Worm (Caenorhabditis elegans) whole organism, early embryonic: Measurements from ENCODE around the gene paa-1.

Source experiments
- B0310.2 ChIP-seq: sonication (generic microtip); optimal IDR thresholded peaks from 2 replicates; lab custom pipeline; 2016; ENCODE audit warnings: mild to moderate bottlenecking, missing genetic modification characterization, missing compliant biosample characterization
- F13C5.2 ChIP-seq: sonication (generic microtip); optimal IDR thresholded peaks from 2 replicates; lab custom pipeline; 2017; ENCODE audit warnings: mild to moderate bottlenecking, missing genetic modification characterization, inconsistent platforms, missing compliant biosample characterization
- aly-1 ChIP-seq: sonication (generic microtip); optimal IDR thresholded peaks from 2 replicates; lab custom pipeline; 2016; ENCODE audit warnings: missing genetic modification characterization, missing compliant biosample characterization
- ama-1 ChIP-seq: fragments of 150-350 bp; optimal IDR thresholded peaks from 2 replicates; lab custom pipeline; 2014
- ceh-13 ChIP-seq: fragments of 200-800 bp; sonication (Bioruptor generic); optimal IDR thresholded peaks from 2 replicates; lab custom pipeline; 2018; ENCODE audit warnings: mild to moderate bottlenecking, missing genetic modification characterization, missing compliant biosample characterization
- ceh-36 ChIP-seq: sonication (generic microtip); optimal IDR thresholded peaks from 2 replicates; lab custom pipeline; 2016; ENCODE audit warnings: missing genetic modification characterization, inconsistent platforms, missing compliant biosample characterization
- ets-7 ChIP-seq: sonication (generic microtip); optimal IDR thresholded peaks from 2 replicates; lab custom pipeline; 2016; ENCODE audit warnings: missing genotype, missing genetic modification characterization, missing compliant biosample characterization
- flt-1 ChIP-seq: fragments of 200-800 bp; sonication (Bioruptor generic); IDR thresholded peaks from 2 replicates; pipeline ENCODE4 v1.3.6; 2022; ENCODE audit warnings: missing genetic modification characterization, missing compliant biosample characterization
- hmbx-1 ChIP-seq: sonication (generic microtip); optimal IDR thresholded peaks from 2 replicates; lab custom pipeline; 2016; ENCODE audit warnings: mild to moderate bottlenecking, missing genetic modification characterization, missing compliant biosample characterization
- hmg-4 ChIP-seq: fragments of 200-800 bp; sonication (Bioruptor generic); optimal IDR thresholded peaks from 2 replicates; lab custom pipeline; 2018; ENCODE audit warnings: mild to moderate bottlenecking, missing genetic modification characterization, missing compliant biosample characterization
- hnd-1 ChIP-seq: sonication (generic microtip); optimal IDR thresholded peaks from 2 replicates; lab custom pipeline; 2016; ENCODE audit warnings: missing genetic modification characterization, missing compliant biosample characterization
- pes-1 ChIP-seq: fragments of 200-800 bp; sonication (Bioruptor generic); IDR thresholded peaks from 2 replicates; pipeline ENCODE4 v1.3.6; 2022; ENCODE audit warnings: missing genetic modification reagents, missing genetic modification characterization, missing compliant biosample characterization
- scrt-1 ChIP-seq: fragments of 200-800 bp; sonication (Bioruptor generic); IDR thresholded peaks from 2 replicates; pipeline ENCODE4 v1.3.6; 2022; ENCODE audit warnings: missing genetic modification characterization, missing compliant biosample characterization
- sea-1 ChIP-seq: fragments of 200-800 bp; sonication (Bioruptor generic); conservative IDR thresholded peaks from 2 replicates; pipeline ENCODE4 v1.3.6; 2022; ENCODE audit warnings: missing genetic modification characterization, missing compliant biosample characterization
- tbx-11 ChIP-seq: fragments of 200-800 bp; sonication (Bioruptor generic); IDR thresholded peaks from 2 replicates; pipeline ENCODE4 v1.3.6; 2022; ENCODE audit warnings: missing genetic modification characterization, missing compliant biosample characterization
- tbx-37 ChIP-seq: fragments of 200-800 bp; sonication (Bioruptor generic); conservative IDR thresholded peaks from 2 replicates; pipeline ENCODE4 v1.3.6; 2022; ENCODE audit warnings: missing genetic modification reagents, missing genetic modification characterization, missing compliant biosample characterization
- tra-4 ChIP-seq: sonication (generic microtip); optimal IDR thresholded peaks from 2 replicates; lab custom pipeline; 2017; ENCODE audit warnings: missing genetic modification characterization, missing compliant biosample characterization

Gene paa-1

ce11 chrIII:5487087-5487603 is 36.6 kb downstream of the paa-1 start, which contains the start of gene osg-1:
Gene osg-1 (plus strand): TSS chrIII:5487553.
- TF ChIP-seq ama-1 (lab: Kevin White, UChicago) (no peak), F13C5.2 (tag; lab: Kevin White, UChicago) (no peak), scrt-1 (GFP tag; lab: Robert Waterston, UW) (no peak), hnd-1 (tag; lab: Kevin White, UChicago) (no peak), ceh-13 (no peak), tbx-37 (GFP tag; lab: Robert Waterston, UW) (no peak), pes-1 (no peak), flt-1 (GFP tag; lab: Robert Waterston, UW) (no peak), tra-4 (tag; lab: Kevin White, UChicago) (no peak), B0310.2 (tag; lab: Kevin White, UChicago) (no peak), ets-7 (tag; lab: Kevin White, UChicago) (no peak), sea-1 (GFP tag; lab: Robert Waterston, UW) (no peak), hmbx-1 (tag; lab: Kevin White, UChicago) (no peak)

DNA sequence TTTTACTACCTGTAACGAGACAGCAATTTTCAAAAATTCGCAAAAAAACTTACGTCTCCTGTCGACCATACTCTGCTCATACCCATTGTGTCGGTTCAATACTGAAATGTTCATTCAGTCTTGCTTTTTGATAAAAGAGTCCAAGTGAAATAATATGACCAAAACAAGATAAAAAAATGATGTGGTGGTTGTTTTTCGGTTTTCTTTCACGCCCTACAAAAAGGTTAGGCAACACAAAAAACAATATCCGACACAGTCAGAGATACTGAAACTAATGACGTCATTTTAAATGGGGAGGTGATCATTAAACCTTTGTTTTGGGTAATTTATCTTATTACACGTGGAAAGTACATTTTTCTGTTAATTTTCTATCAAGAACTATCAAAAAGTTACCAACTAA is 44.6 kb downstream of the paa-1 start, which contains the start of gene R02F2.8:
R02F2.8 (minus strand) TSS at position 101 of the 400 bp plus-strand sequence.
- TF ChIP-seq tbx-11 (GFP tag; lab: Robert Waterston, UW): no peak
- TF ChIP-seq ceh-13: no peak
- no peak for TF ChIP-seq F13C5.2 (tag; lab: Kevin White, UChicago)
- no peak for TF ChIP-seq aly-1 (tag; lab: Kevin White, UChicago)
- TF ChIP-seq hmbx-1 (tag; lab: Kevin White, UChicago): no peak
- no peak for TF ChIP-seq ceh-36 (tag; lab: Kevin White, UChicago)
- TF ChIP-seq flt-1 (GFP tag; lab: Robert Waterston, UW): no peak
- no peak for TF ChIP-seq scrt-1 (GFP tag; lab: Robert Waterston, UW)
- no peak for TF ChIP-seq ets-7 (tag; lab: Kevin White, UChicago)

DNA sequence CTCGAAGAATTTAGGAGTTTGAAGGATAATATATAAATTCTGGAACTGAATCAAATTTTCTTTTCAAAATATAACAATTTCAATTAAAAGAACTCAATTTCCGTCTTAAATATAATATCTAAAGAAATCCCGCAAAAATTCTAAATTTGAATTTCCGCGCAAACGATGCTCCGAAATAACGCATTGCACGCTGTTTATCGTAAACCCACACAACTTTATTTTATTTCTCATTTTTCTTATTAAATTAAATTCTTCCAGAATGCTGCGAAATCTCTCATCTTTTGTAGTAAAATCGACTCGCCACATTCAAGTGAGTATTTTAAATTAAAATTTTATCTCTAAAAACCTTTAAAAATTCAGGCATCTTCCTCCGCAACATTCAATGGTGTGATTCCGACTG is 48.4 kb downstream of the paa-1 start, which contains the start of gene R02F2.9:
R02F2.9 (plus strand) TSS at position 218 of the 400 bp plus-strand sequence.
- TF ChIP-seq hmbx-1 (tag; lab: Kevin White, UChicago) (no peak), F13C5.2 (tag; lab: Kevin White, UChicago) (peak; percentile 36), sea-1 (GFP tag; lab: Robert Waterston, UW) (no peak), hnd-1 (tag; lab: Kevin White, UChicago) (no peak)

- TF ChIP-seq sea-1 (GFP tag; lab: Robert Waterston, UW): no peak
- TF ChIP-seq hmg-4 (GFP tag; lab: Kevin White, UChicago): no peak
- no peak for TF ChIP-seq pes-1
- TF ChIP-seq flt-1 (GFP tag; lab: Robert Waterston, UW): no peak
- no peak for TF ChIP-seq F13C5.2 (tag; lab: Kevin White, UChicago)
- TF ChIP-seq hmbx-1 (tag; lab: Kevin White, UChicago): no peak
- TF ChIP-seq ceh-36 (tag; lab: Kevin White, UChicago): no peak
- TF ChIP-seq ets-7 (tag; lab: Kevin White, UChicago): no peak
- no peak for TF ChIP-seq tbx-37 (GFP tag; lab: Robert Waterston, UW)
- no peak for TF ChIP-seq ceh-13
- TF ChIP-seq scrt-1 (GFP tag; lab: Robert Waterston, UW): no peak
- no peak for TF ChIP-seq aly-1 (tag; lab: Kevin White, UChicago)
- no peak for TF ChIP-seq tra-4 (tag; lab: Kevin White, UChicago)
- no peak for TF ChIP-seq hnd-1 (tag; lab: Kevin White, UChicago)
- TF ChIP-seq tbx-11 (GFP tag; lab: Robert Waterston, UW): no peak
- no peak for TF ChIP-seq B0310.2 (tag; lab: Kevin White, UChicago)
- no peak for TF ChIP-seq ama-1 (lab: Kevin White, UChicago)
Observed at ce11 chrIII:5499942-5500341, 49.4 kb downstream of the paa-1 start.

- TF ChIP-seq tra-4 (tag; lab: Kevin White, UChicago) (no peak), aly-1 (tag; lab: Kevin White, UChicago) (no peak), B0310.2 (tag; lab: Kevin White, UChicago) (no peak), pes-1 (no peak), ceh-13 (no peak), ceh-36 (tag; lab: Kevin White, UChicago) (no peak), ets-7 (tag; lab: Kevin White, UChicago) (no peak), ama-1 (lab: Kevin White, UChicago) (no peak), scrt-1 (GFP tag; lab: Robert Waterston, UW) (no peak), tbx-11 (GFP tag; lab: Robert Waterston, UW) (no peak), hnd-1 (tag; lab: Kevin White, UChicago) (no peak), flt-1 (GFP tag; lab: Robert Waterston, UW) (no peak)
Observed at ce11 chrIII:5500732-5501131, 50.2 kb downstream of the paa-1 start.

- TF ChIP-seq tbx-37 (GFP tag; lab: Robert Waterston, UW) (no peak), hmg-4 (GFP tag; lab: Kevin White, UChicago) (no peak), ceh-36 (tag; lab: Kevin White, UChicago) (no peak), pes-1 (no peak), scrt-1 (GFP tag; lab: Robert Waterston, UW) (no peak), aly-1 (tag; lab: Kevin White, UChicago) (no peak), B0310.2 (tag; lab: Kevin White, UChicago) (no peak), ceh-13 (no peak), hmbx-1 (tag; lab: Kevin White, UChicago) (no peak), tbx-11 (GFP tag; lab: Robert Waterston, UW) (no peak), F13C5.2 (tag; lab: Kevin White, UChicago) (no peak), flt-1 (GFP tag; lab: Robert Waterston, UW) (no peak), tra-4 (tag; lab: Kevin White, UChicago) (no peak), hnd-1 (tag; lab: Kevin White, UChicago) (no peak), ama-1 (lab: Kevin White, UChicago) (no peak), ets-7 (tag; lab: Kevin White, UChicago) (no peak), sea-1 (GFP tag; lab: Robert Waterston, UW) (no peak)
Observed at ce11 chrIII:5501358-5502287, 51.1 kb downstream of the paa-1 start, which contains the start of gene R02F2.1. Gene R02F2.1 (plus strand): TSS chrIII:5501885.
